Worm (Caenorhabditis elegans) whole organism, midembryonic: ENCODE data around the gene F52C12.6.

Experiments used
- cog-1 ChIP-seq: sonication (generic microtip); optimal IDR thresholded peaks from 2 replicates; lab custom pipeline; 2016; ENCODE audit warnings: missing genetic modification characterization, missing compliant biosample characterization
- flt-1 ChIP-seq: fragments of 200-800 bp; sonication (Bioruptor generic); IDR thresholded peaks from 2 replicates; pipeline ENCODE4 v1.3.6; 2022; ENCODE audit warnings: missing genetic modification characterization, missing compliant biosample characterization
- klf-2 ChIP-seq: fragments of 200-800 bp; sonication (Bioruptor generic); conservative IDR thresholded peaks from 2 replicates; pipeline ENCODE4 v1.3.6; 2022; ENCODE audit warnings: missing genetic modification reagents, missing genetic modification characterization, missing compliant biosample characterization
- med-1 ChIP-seq: sonication (generic microtip); optimal IDR thresholded peaks from 2 replicates; lab custom pipeline; 2017; ENCODE audit warnings: missing genetic modification characterization, mild to moderate bottlenecking, missing compliant biosample characterization, antibody characterized with exemption, missing genetic modification reagents; ENCODE audit not compliant: insufficient read depth
- ref-1 ChIP-seq: fragments of 200-800 bp; sonication (Bioruptor generic); conservative IDR thresholded peaks from 2 replicates; pipeline ENCODE4 v1.3.6; 2022; ENCODE audit warnings: missing genetic modification reagents, missing genetic modification characterization, missing compliant biosample characterization
- tab-1 ChIP-seq: fragments of 200-800 bp; sonication (Bioruptor generic); IDR thresholded peaks from 2 replicates; pipeline ENCODE4 v1.3.6; 2022; ENCODE audit warnings: missing genetic modification characterization, missing compliant biosample characterization
- ztf-23 ChIP-seq: fragments of 200-800 bp; sonication (Bioruptor generic); IDR thresholded peaks from 2 replicates; pipeline ENCODE4 v1.3.6; 2022; ENCODE audit warnings: missing genetic modification reagents, missing genetic modification characterization, missing compliant biosample characterization
- ztf-29 ChIP-seq: fragments of 200-800 bp; sonication (Bioruptor generic); IDR thresholded peaks from 2 replicates; pipeline ENCODE4 v1.3.6; 2022; ENCODE audit warnings: missing genetic modification reagents, missing genetic modification characterization, missing compliant biosample characterization

DNA sequence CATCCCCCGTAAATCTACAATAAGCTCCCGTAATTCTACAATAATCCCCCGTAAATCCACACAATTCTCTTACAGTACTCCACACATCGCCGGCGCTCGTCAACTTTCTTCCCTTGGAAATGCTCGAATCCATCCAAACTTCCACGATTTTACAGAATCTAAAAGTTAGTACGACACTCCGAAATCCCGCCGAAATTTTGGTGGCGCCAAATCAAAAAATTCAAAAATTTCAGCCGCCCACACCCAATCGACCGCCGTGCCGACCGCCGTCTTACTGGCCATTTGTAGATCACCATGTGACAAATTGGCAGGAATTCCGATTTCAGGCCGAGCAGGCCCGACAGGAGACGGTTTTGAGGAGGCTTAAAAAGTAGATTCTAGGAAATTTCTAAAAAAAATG is 4.2 kb upstream of the F52C12.6 start:
- TF ChIP-seq ztf-23 (GFP tag; lab: Robert Waterston, UW) (no peak), flt-1 (no peak), ztf-29 (GFP tag; lab: Robert Waterston, UW) (no peak), tab-1 (no peak), cog-1 (no peak), med-1 (GFP tag; lab: Kevin White, UChicago) (no peak), klf-2 (GFP tag; lab: Robert Waterston, UW) (no peak), ref-1 (GFP tag; lab: Robert Waterston, UW) (no peak)
